Fruit fly (Drosophila melanogaster) whole organism, embryonic: ENCODE data around the gene CG7766.

Experiments used
- Asciz ChIP-seq: fragments of 200-800 bp; sonication (Bioruptor generic); optimal IDR thresholded peaks from 2 replicates; lab custom pipeline; 2017; ENCODE audit warnings: missing biosample characterization, mild to moderate bottlenecking, missing genetic modification characterization, missing genetic modification reagents
- B-H2 ChIP-seq: fragments of 200-800 bp; sonication (Bioruptor generic); optimal IDR thresholded peaks from 2 replicates; lab custom pipeline; 2018; ENCODE audit warnings: missing biosample characterization, mild to moderate bottlenecking, missing genetic modification characterization
- Bgb ChIP-seq: fragments of 200-800 bp; sonication (Bioruptor generic); IDR thresholded peaks from 2 replicates; pipeline ENCODE4 v1.3.6; 2022; ENCODE audit warnings: missing biosample characterization, missing genetic modification characterization; ENCODE audit not compliant: partially characterized antibody
- Bteb2 ChIP-seq: fragments of 200-800 bp; sonication (Bioruptor generic); optimal IDR thresholded peaks from 2 replicates; lab custom pipeline; 2016; ENCODE audit warnings: missing biosample characterization, missing genetic modification characterization
- CG10209 ChIP-seq: fragments of 200-800 bp; sonication (Bioruptor generic); optimal IDR thresholded peaks from 3 replicates; lab custom pipeline; 2017; ENCODE audit warnings: missing biosample characterization, mild to moderate bottlenecking, missing genetic modification characterization, missing genetic modification reagents
- CG11723 ChIP-seq: fragments of 200-800 bp; sonication (Bioruptor generic); optimal IDR thresholded peaks from 2 replicates; lab custom pipeline; 2017; ENCODE audit warnings: missing biosample characterization, mild to moderate bottlenecking, missing genetic modification characterization
- CG13296 ChIP-seq: fragments of 200-800 bp; sonication (Bioruptor generic); optimal IDR thresholded peaks from 3 replicates; lab custom pipeline; 2018; ENCODE audit warnings: missing biosample characterization, mild to moderate bottlenecking, missing genetic modification characterization
- CG17802 ChIP-seq: fragments of 200-800 bp; sonication (Bioruptor generic); optimal IDR thresholded peaks from 2 replicates; lab custom pipeline; 2018; ENCODE audit warnings: missing biosample characterization, mild to moderate bottlenecking, missing genetic modification characterization, moderate library complexity
- CG2120 ChIP-seq: fragments of 200-800 bp; sonication (Bioruptor generic); optimal IDR thresholded peaks from 3 replicates; lab custom pipeline; 2016; ENCODE audit warnings: missing biosample characterization, missing genetic modification characterization
- CG2889 ChIP-seq: fragments of 200-800 bp; sonication (Bioruptor generic); IDR thresholded peaks from 3 replicates; pipeline ENCODE4 v1.3.6; 2022; ENCODE audit warnings: missing biosample characterization, missing genetic modification characterization
- CG4328 ChIP-seq: fragments of 200-800 bp; sonication (Bioruptor generic); optimal IDR thresholded peaks from 3 replicates; lab custom pipeline; 2017; ENCODE audit warnings: missing biosample characterization, missing genetic modification reagents, missing genetic modification characterization
- CG4617 ChIP-seq: fragments of 200-800 bp; sonication (Bioruptor generic); optimal IDR thresholded peaks from 3 replicates; lab custom pipeline; 2016; ENCODE audit warnings: missing biosample characterization, missing genetic modification characterization, borderline replicate concordance
- CG4820 ChIP-seq: fragments of 200-800 bp; sonication (Bioruptor generic); optimal IDR thresholded peaks from 3 replicates; lab custom pipeline; 2016; ENCODE audit warnings: missing biosample characterization, missing genetic modification characterization
- CG6791 ChIP-seq: fragments of 200-800 bp; sonication (Bioruptor generic); IDR thresholded peaks from 3 replicates; pipeline ENCODE4 v1.3.6; 2022; ENCODE audit warnings: missing biosample characterization, missing genetic modification characterization; ENCODE audit not compliant: partially characterized antibody
- CG6854 ChIP-seq: fragments of 200-800 bp; sonication (Bioruptor generic); optimal IDR thresholded peaks from 3 replicates; lab custom pipeline; 2017; ENCODE audit warnings: missing biosample characterization, mild to moderate bottlenecking, missing genetic modification characterization
- CG7556 ChIP-seq: fragments of 200-800 bp; sonication (Bioruptor generic); optimal IDR thresholded peaks from 2 replicates; lab custom pipeline; 2017; ENCODE audit warnings: missing biosample characterization, mild to moderate bottlenecking, missing genetic modification characterization
- CG8924 ChIP-seq: fragments of 200-800 bp; optimal IDR thresholded peaks from 3 replicates; lab custom pipeline; 2019; ENCODE audit warnings: missing biosample characterization, mild to moderate bottlenecking, missing genetic modification characterization, moderate library complexity
- CG9609 ChIP-seq: fragments of 200-800 bp; sonication (Bioruptor generic); optimal IDR thresholded peaks from 3 replicates; lab custom pipeline; 2016; ENCODE audit warnings: missing biosample characterization, missing genetic modification characterization
- CHES-1-like ChIP-seq: fragments of 200-800 bp; sonication (Bioruptor generic); optimal IDR thresholded peaks from 2 replicates; lab custom pipeline; 2016; ENCODE audit warnings: missing biosample characterization, missing genetic modification characterization
- Dad ChIP-seq: fragments of 200-800 bp; sonication (Bioruptor generic); optimal IDR thresholded peaks from 3 replicates; lab custom pipeline; 2016; ENCODE audit warnings: missing biosample characterization, missing genetic modification characterization
- Doc3 ChIP-seq: fragments of 200-800 bp; sonication (Bioruptor generic); IDR thresholded peaks from 3 replicates; pipeline ENCODE4 v1.3.6; 2022; ENCODE audit warnings: missing biosample characterization, missing genetic modification characterization; ENCODE audit not compliant: partially characterized antibody
- GATAe ChIP-seq: fragments of 200-800 bp; sonication (Bioruptor generic); conservative IDR thresholded peaks from 2 replicates; pipeline ENCODE4 v1.3.6; 2022; ENCODE audit warnings: missing biosample characterization, missing genetic modification characterization
- HHEX ChIP-seq: fragments of 200-800 bp; sonication (Bioruptor generic); optimal IDR thresholded peaks from 3 replicates; lab custom pipeline; 2017; ENCODE audit warnings: missing biosample characterization, mild to moderate bottlenecking, missing genetic modification characterization, missing genetic modification reagents
- Jarid2 ChIP-seq: fragments of 200-800 bp; sonication (Bioruptor generic); optimal IDR thresholded peaks from 3 replicates; lab custom pipeline; 2017; ENCODE audit warnings: mild to moderate bottlenecking, missing biosample characterization, missing genetic modification reagents, missing genetic modification characterization
- NC2β ChIP-seq: fragments of 200-800 bp; sonication (Bioruptor generic); optimal IDR thresholded peaks from 2 replicates; lab custom pipeline; 2016; ENCODE audit warnings: missing biosample characterization, missing genetic modification characterization
- Optix ChIP-seq: fragments of 200-800 bp; sonication (Bioruptor generic); IDR thresholded peaks from 3 replicates; pipeline ENCODE4 v1.3.6; 2022; ENCODE audit warnings: missing biosample characterization, missing genetic modification characterization
- PHDP ChIP-seq: fragments of 200-800 bp; sonication (Bioruptor generic); optimal IDR thresholded peaks from 3 replicates; lab custom pipeline; 2018; ENCODE audit warnings: missing biosample characterization, mild to moderate bottlenecking, missing genetic modification characterization, moderate library complexity
- Rfx ChIP-seq: fragments of 200-800 bp; sonication (Bioruptor generic); IDR thresholded peaks from 2 replicates; pipeline ENCODE4 v1.3.6; 2022; ENCODE audit warnings: missing biosample characterization, missing genetic modification characterization
- Rx ChIP-seq: fragments of 200-800 bp; sonication (Bioruptor generic); IDR thresholded peaks from 2 replicates; pipeline ENCODE4 v1.3.6; 2022; ENCODE audit warnings: missing biosample characterization, missing genetic modification characterization
- Sin3A ChIP-seq: fragments of >200 bp; optimal IDR thresholded peaks from 2 replicates; lab custom pipeline; 2018
- Taf1 ChIP-seq: fragments of 200-800 bp; sonication (Bioruptor generic); IDR thresholded peaks from 2 replicates; pipeline ENCODE4 v1.3.6; 2022; ENCODE audit warnings: missing biosample characterization, missing genetic modification characterization
- Xrp1 ChIP-seq: fragments of 200-800 bp; sonication (Bioruptor generic); IDR thresholded peaks from 2 replicates; pipeline ENCODE4 v1.3.6; 2022; ENCODE audit warnings: missing biosample characterization, missing genetic modification characterization
- abd-A ChIP-seq: fragments of 200-800 bp; sonication (Bioruptor generic); optimal IDR thresholded peaks from 3 replicates; lab custom pipeline; 2019; ENCODE audit warnings: missing biosample characterization, mild to moderate bottlenecking, missing genetic modification characterization, moderate library complexity
- chinmo ChIP-seq: fragments of 200-800 bp; sonication (Bioruptor generic); IDR thresholded peaks from 4 replicates; pipeline ENCODE4 v1.3.6; 2022; ENCODE audit warnings: missing biosample characterization, missing genetic modification characterization; ENCODE audit not compliant: partially characterized antibody
- crp ChIP-seq, 2 experiments: fragments of 200-800 bp; sonication (Bioruptor generic); optimal IDR thresholded peaks; 2 replicates in 1 of 2; 3 replicates in 1 of 2; lab custom pipeline; 2017; ENCODE audit warnings: missing biosample characterization in 2 of 2, missing genetic modification characterization in 2 of 2, mild to moderate bottlenecking in 1 of 2, moderate library complexity in 1 of 2
- dmrt11E ChIP-seq: fragments of 200-800 bp; sonication (Bioruptor generic); optimal IDR thresholded peaks from 3 replicates; lab custom pipeline; 2018; ENCODE audit warnings: missing biosample characterization, mild to moderate bottlenecking, missing genetic modification characterization, moderate library complexity
- en ChIP-seq: fragments of 200-800 bp; sonication (Bioruptor generic); optimal IDR thresholded peaks from 2 replicates; lab custom pipeline; 2016; ENCODE audit warnings: missing biosample characterization, missing genetic modification characterization
- ewg ChIP-seq: fragments of 200-800 bp; sonication (Bioruptor generic); optimal IDR thresholded peaks from 3 replicates; lab custom pipeline; 2017; ENCODE audit warnings: mild to moderate bottlenecking, missing biosample characterization, missing genetic modification reagents, missing genetic modification characterization
- gcm ChIP-seq: fragments of 200-800 bp; sonication (Bioruptor generic); optimal IDR thresholded peaks from 2 replicates; lab custom pipeline; 2019; ENCODE audit warnings: missing biosample characterization, mild to moderate bottlenecking, missing genetic modification characterization, moderate library complexity
- gfzf ChIP-seq: fragments of 200-800 bp; sonication (Bioruptor generic); optimal IDR thresholded peaks from 2 replicates; lab custom pipeline; 2016; ENCODE audit warnings: missing biosample characterization, mild to moderate bottlenecking, missing genetic modification characterization, moderate library complexity
- her ChIP-seq: fragments of 200-800 bp; sonication (Bioruptor generic); optimal IDR thresholded peaks from 2 replicates; lab custom pipeline; 2016; ENCODE audit warnings: missing biosample characterization, missing genetic modification characterization
- jing ChIP-seq: fragments of 200-800 bp; sonication (Bioruptor generic); optimal IDR thresholded peaks from 2 replicates; lab custom pipeline; 2018; ENCODE audit warnings: missing biosample characterization, mild to moderate bottlenecking, missing genetic modification characterization
- mirr ChIP-seq: fragments of 200-800 bp; sonication (Bioruptor generic); optimal IDR thresholded peaks from 3 replicates; lab custom pipeline; 2018; ENCODE audit warnings: missing biosample characterization, mild to moderate bottlenecking, missing genetic modification characterization
- nau ChIP-seq: fragments of 200-800 bp; sonication (Bioruptor generic); optimal IDR thresholded peaks from 3 replicates; lab custom pipeline; 2017; ENCODE audit warnings: missing biosample characterization, mild to moderate bottlenecking, missing genetic modification characterization, missing genetic modification reagents
- oc ChIP-seq: fragments of 200-800 bp; sonication (Bioruptor generic); optimal IDR thresholded peaks from 2 replicates; lab custom pipeline; 2018; ENCODE audit warnings: missing biosample characterization, mild to moderate bottlenecking, missing genetic modification characterization, moderate library complexity
- pros ChIP-seq: fragments of 200-800 bp; sonication (Bioruptor generic); optimal IDR thresholded peaks from 3 replicates; lab custom pipeline; 2019; ENCODE audit warnings: missing biosample characterization, mild to moderate bottlenecking, missing genetic modification characterization, moderate library complexity
- salm ChIP-seq: fragments of 200-800 bp; sonication (Bioruptor generic); optimal IDR thresholded peaks from 2 replicates; lab custom pipeline; 2018; ENCODE audit warnings: missing biosample characterization, mild to moderate bottlenecking, missing genetic modification characterization
- tap ChIP-seq: fragments of 200-800 bp; optimal IDR thresholded peaks from 3 replicates; lab custom pipeline; 2019; ENCODE audit warnings: missing biosample characterization, mild to moderate bottlenecking, missing genetic modification characterization, moderate library complexity
- tna ChIP-seq: fragments of 200-800 bp; sonication (Bioruptor generic); IDR thresholded peaks from 2 replicates; pipeline ENCODE4 v1.3.6; 2022; ENCODE audit warnings: missing biosample characterization, missing genetic modification characterization; ENCODE audit not compliant: partially characterized antibody
- tx ChIP-seq: fragments of 200-800 bp; sonication (Bioruptor generic); optimal IDR thresholded peaks from 2 replicates; lab custom pipeline; 2016; ENCODE audit warnings: missing biosample characterization, missing genetic modification characterization
- zen ChIP-seq: fragments of 200-800 bp; sonication (Bioruptor generic); optimal IDR thresholded peaks from 3 replicates; lab custom pipeline; 2018; ENCODE audit warnings: missing biosample characterization, mild to moderate bottlenecking, missing genetic modification characterization, moderate library complexity

CG7766 gene

DNA sequence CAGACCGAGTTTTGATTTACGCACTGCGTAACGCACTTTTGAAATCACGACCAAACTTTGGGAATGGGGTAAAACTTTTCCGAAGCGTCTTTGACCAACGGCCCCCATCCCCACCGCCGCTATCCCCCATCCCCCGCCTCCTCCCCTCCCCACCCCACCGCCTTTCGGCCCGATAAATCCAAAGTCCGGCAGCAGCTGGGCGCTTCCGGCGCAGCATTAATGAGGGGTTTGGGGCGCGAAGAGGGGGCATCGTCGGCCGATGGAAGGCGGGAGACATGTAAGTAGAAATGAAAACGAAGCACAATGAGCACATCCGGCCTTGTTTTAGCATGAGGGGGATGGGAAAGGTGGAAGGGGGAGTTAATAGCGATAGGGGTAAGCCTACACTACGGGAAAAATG is 35.6 kb upstream of the CG7766 start:
- TF ChIP-seq nau (peak; percentile 43), NC2β (GFP tag; lab: Kevin White, UChicago) (no peak), Jarid2 (GFP tag; lab: Kevin White, UChicago) (peak; percentile 17), CG6854 (GFP tag; lab: Kevin White, UChicago) (no peak), her (GFP tag; lab: Kevin White, UChicago) (no peak), crp (GFP tag; optimal IDR thresholded peaks at IDR 0.05; lab: Kevin White, UChicago) (no peak), GATAe (no peak), dmrt11E (tag; lab: Kevin White, UChicago) (no peak), PHDP (tag; lab: Kevin White, UChicago) (no peak), Optix (GFP tag; lab: Robert Waterston, UW) (0 out of 3 replicates have a peak, but pooled peaks have one; percentile 23), CG13296 (GFP tag; lab: Kevin White, UChicago) (no peak), chinmo (GFP tag; lab: Robert Waterston, UW) (0 out of 4 replicates have a peak, but pooled peaks have one; percentile 8), CG7556 (GFP tag; lab: Kevin White, UChicago) (no peak), CG2120 (GFP tag; lab: Kevin White, UChicago) (no peak), Taf1 (GFP tag; lab: Robert Waterston, UW) (no peak), CG10209 (GFP tag; lab: Kevin White, UChicago) (no peak), oc (peak; percentile 46), CG2889 (GFP tag; lab: Robert Waterston, UW) (no peak), CG4328 (no peak), Sin3A (lab: Kevin White, UChicago) (no peak), Dad (GFP tag; lab: Kevin White, UChicago) (no peak), salm (tag; lab: Kevin White, UChicago) (no peak), abd-A (tag; lab: Kevin White, UChicago) (peak; percentile 27), CG4820 (GFP tag; lab: Kevin White, UChicago) (no peak), Bgb (GFP tag; lab: Robert Waterston, UW) (no peak), CG6791 (GFP tag; lab: Robert Waterston, UW) (no peak), Xrp1 (GFP tag; lab: Robert Waterston, UW) (no peak), CG11723 (GFP tag; lab: Kevin White, UChicago) (no peak), jing (no peak), tna (no peak), Asciz (no peak), CG8924 (no peak), Bteb2 (GFP tag; lab: Kevin White, UChicago) (no peak), zen (tag; lab: Kevin White, UChicago) (no peak), ewg (GFP tag; lab: Kevin White, UChicago) (no peak), en (GFP tag; lab: Kevin White, UChicago) (no peak), gcm (GFP tag; lab: Kevin White, UChicago) (peak; percentile 45), Doc3 (GFP tag; lab: Robert Waterston, UW) (no peak), CG9609 (GFP tag; lab: Kevin White, UChicago) (no peak), tx (GFP tag; lab: Kevin White, UChicago) (no peak), mirr (peak; percentile 41), Rx (GFP tag; lab: Robert Waterston, UW) (no peak), HHEX (GFP tag; lab: Kevin White, UChicago) (peak; percentile 59), gfzf (no peak), CG4617 (no peak), CHES-1-like (GFP tag; lab: Kevin White, UChicago) (no peak), Rfx (GFP tag; lab: Robert Waterston, UW) (no peak), B-H2 (GFP tag; lab: Kevin White, UChicago) (no peak), CG17802 (no peak), pros (peak; percentile 27), tap (tag; lab: Kevin White, UChicago) (no peak)
